Worm (Caenorhabditis elegans): Measurements from ENCODE around the gene srxa-9.
A peak's percentile ranks its signal among the peaks of the same experiment; 100 is the strongest.

- no peak for TF ChIP-seq lin-15B (tag; optimal IDR thresholded peaks at IDR 0.05)
- no peak for TF ChIP-seq mdl-1 (tag; optimal IDR thresholded peaks at IDR 0.05)
- peak; percentile 36 for TF ChIP-seq snpc-4 (tag; optimal IDR thresholded peaks at IDR 0.05)
- TF ChIP-seq pqm-1 (tag; optimal IDR thresholded peaks at IDR 0.05): no peak
- no peak for TF ChIP-seq ama-1 (optimal IDR thresholded peaks at IDR 0.05)
- no peak for TF ChIP-seq C04F5.9 (tag; optimal IDR thresholded peaks at IDR 0.05)
- no peak for TF ChIP-seq skn-1 (tag; optimal IDR thresholded peaks at IDR 0.05)
- no peak for TF ChIP-seq hlh-4 (tag; optimal IDR thresholded peaks at IDR 0.05)
- no peak for TF ChIP-seq ceh-82 (tag; optimal IDR thresholded peaks at IDR 0.05)
- no peak for TF ChIP-seq lin-39 (tag; optimal IDR thresholded peaks at IDR 0.05)
- no peak for TF ChIP-seq snu-23 (GFP tag; optimal IDR thresholded peaks at IDR 0.05)
Observed at ce11 chrX:15766861-15767260, 20.1 kb downstream of the srxa-9 start.

All from whole organism, L1 larva.